Worm (Caenorhabditis elegans) whole organism, young adult: ENCODE results near the gene C45B11.5.

ENCODE experiments used
- F57C9.4 ChIP-seq: sonication (generic microtip); optimal IDR thresholded peaks from 2 replicates; lab custom pipeline; 2017; ENCODE audit warnings: mild to moderate bottlenecking, missing genetic modification characterization, missing compliant biosample characterization
- T26A5.8 ChIP-seq: sonication (generic microtip); optimal IDR thresholded peaks from 2 replicates; lab custom pipeline; 2016; ENCODE audit warnings: missing genetic modification characterization, missing compliant biosample characterization
- ama-1 ChIP-seq, 3 experiments: fragments of 150-350 bp in 1 of 3; sonication (generic microtip) in 2 of 3; optimal IDR thresholded peaks; 2 replicates each; lab custom pipeline; 2014 to 2018; ENCODE audit warnings: missing biosample characterization in 2 of 3, missing genetic modification characterization in 2 of 3, missing genetic modification reagents in 2 of 3
- ceh-100 ChIP-seq: fragments of 200-800 bp; sonication (Bioruptor generic); IDR thresholded peaks from 2 replicates; pipeline ENCODE4 v1.3.6; 2022; ENCODE audit warnings: missing genetic modification reagents, missing genetic modification characterization, missing compliant biosample characterization
- egl-44 ChIP-seq: fragments of 200-800 bp; sonication (Bioruptor generic); IDR thresholded peaks from 2 replicates; pipeline ENCODE4 v1.3.6; 2022; ENCODE audit warnings: missing genetic modification reagents, missing genetic modification characterization, missing compliant biosample characterization
- let-607 ChIP-seq, 2 experiments: fragments of 200-800 bp in 1 of 2; sonication (Bioruptor generic) in 1 of 2; sonication (generic microtip) in 1 of 2; optimal IDR thresholded peaks; 2 replicates each; lab custom pipeline; 2016 to 2018; ENCODE audit warnings: mild to moderate bottlenecking in 2 of 2, missing compliant biosample characterization in 2 of 2, missing genetic modification characterization in 2 of 2, moderate library complexity in 2 of 2, missing genotype in 1 of 2
- nhr-120 ChIP-seq: fragments of 200-800 bp; sonication (Bioruptor generic); IDR thresholded peaks from 2 replicates; pipeline ENCODE4 v1.3.6; 2022; ENCODE audit warnings: missing genetic modification characterization, missing compliant biosample characterization
- repo-1 ChIP-seq: sonication (generic microtip); optimal IDR thresholded peaks from 2 replicates; lab custom pipeline; 2017; ENCODE audit warnings: mild to moderate bottlenecking, missing genetic modification characterization, missing compliant biosample characterization

DNA sequence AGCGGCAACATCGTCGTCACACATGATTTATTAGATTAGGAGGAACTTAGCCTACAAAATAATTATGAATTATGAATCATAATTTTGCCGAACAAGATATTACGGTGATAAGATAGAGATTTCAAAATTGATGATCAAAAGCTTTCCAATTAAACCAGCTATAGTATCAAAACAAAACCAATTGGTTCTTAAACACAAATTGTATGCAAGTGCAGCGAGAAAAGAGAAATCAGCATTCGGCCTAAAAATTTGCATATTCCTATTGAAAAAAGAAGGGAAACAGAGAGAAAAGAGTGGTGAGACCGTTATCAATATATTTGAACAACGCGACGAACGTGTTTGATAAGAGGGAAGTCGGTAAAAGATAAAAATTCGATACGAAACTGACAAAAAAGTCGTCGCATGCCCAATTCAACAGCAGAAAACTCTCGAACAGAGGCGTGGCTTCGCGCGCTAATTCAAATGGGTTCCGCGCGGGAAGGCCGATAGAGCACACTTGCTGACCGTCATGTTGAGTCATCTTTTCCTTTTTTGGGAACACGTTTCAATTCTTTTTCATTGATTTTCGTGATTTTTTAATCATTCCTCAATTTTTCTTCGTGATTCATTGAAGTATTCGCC, 36.6 kb downstream of the C45B11.5 start, which contains the start of gene act-2:
- TF ChIP-seq ama-1 (optimal IDR thresholded peaks at IDR 0.05; lab: Kevin White, UChicago) (no peak), ama-1 (GFP tag; optimal IDR thresholded peaks at IDR 0.05; lab: Kevin White, UChicago) (no peak), F57C9.4 (tag; lab: Kevin White, UChicago) (no peak), T26A5.8 (tag; lab: Kevin White, UChicago) (no peak), repo-1 (no peak), let-607 (tag; optimal IDR thresholded peaks at IDR 0.05; lab: Kevin White, UChicago) (no peak), ceh-100 (GFP tag; lab: Robert Waterston, UW) (peak; percentile 64), egl-44 (GFP tag; lab: Robert Waterston, UW) (no peak), nhr-120 (no peak)
